Worm (Caenorhabditis elegans) whole organism, young adult: ENCODE data around the gene C02H6.3.

Source experiments
- Y53G8AR.9 ChIP-seq: fragments of 200-800 bp; sonication (Bioruptor generic); conservative IDR thresholded peaks from 2 replicates; pipeline ENCODE4 v1.3.6; 2022; ENCODE audit warnings: missing genetic modification reagents, missing genetic modification characterization, missing compliant biosample characterization
- ama-1 ChIP-seq, 3 experiments: fragments of 150-350 bp in 1 of 3; sonication (generic microtip) in 2 of 3; optimal IDR thresholded peaks; 2 replicates each; lab custom pipeline; 2014 to 2018; ENCODE audit warnings: missing biosample characterization in 2 of 3, missing genetic modification characterization in 2 of 3, missing genetic modification reagents in 2 of 3
- athp-1 ChIP-seq: sonication (generic microtip); optimal IDR thresholded peaks from 2 replicates; lab custom pipeline; 2017; ENCODE audit warnings: mild to moderate bottlenecking, missing genetic modification characterization, missing compliant biosample characterization
- attf-3 ChIP-seq: fragments of 200-800 bp; sonication (Bioruptor generic); conservative IDR thresholded peaks from 2 replicates; pipeline ENCODE4 v1.3.6; 2022; ENCODE audit warnings: missing genetic modification reagents, missing genetic modification characterization, missing compliant biosample characterization
- ccch-3 ChIP-seq: fragments of 200-800 bp; sonication (Bioruptor generic); optimal IDR thresholded peaks from 2 replicates; lab custom pipeline; 2018; ENCODE audit warnings: mild to moderate bottlenecking, missing genetic modification characterization, missing compliant biosample characterization
- egrh-3 ChIP-seq: fragments of 200-800 bp; sonication (Bioruptor generic); IDR thresholded peaks from 2 replicates; pipeline ENCODE4 v1.3.6; 2022; ENCODE audit warnings: missing genetic modification reagents, missing genetic modification characterization, missing compliant biosample characterization
- snpc-1.3 ChIP-seq: sonication (generic microtip); optimal IDR thresholded peaks from 2 replicates; lab custom pipeline; 2017; ENCODE audit warnings: missing genetic modification characterization, mild to moderate bottlenecking, missing compliant biosample characterization, antibody characterized with exemption, moderate library complexity, missing genotype, missing genetic modification reagents; ENCODE audit not compliant: insufficient read depth
- snpc-4 ChIP-seq, 5 experiments: fragments of 150-350 bp in 1 of 5; sonication (generic microtip) in 4 of 5; optimal IDR thresholded peaks; 2 replicates each; lab custom pipeline; 2014 to 2018; ENCODE audit warnings: missing genetic modification characterization in 5 of 5, missing biosample characterization in 3 of 5, antibody characterized with exemption in 2 of 5, mild to moderate bottlenecking in 2 of 5, missing compliant biosample characterization in 2 of 5, missing genotype in 2 of 5, moderate library complexity in 2 of 5, missing genetic modification reagents in 1 of 5
- xnd-1 ChIP-seq: sonication (generic microtip); optimal IDR thresholded peaks from 2 replicates; lab custom pipeline; 2016; ENCODE audit warnings: missing genotype, missing genetic modification reagents, missing genetic modification characterization, missing compliant biosample characterization

DNA sequence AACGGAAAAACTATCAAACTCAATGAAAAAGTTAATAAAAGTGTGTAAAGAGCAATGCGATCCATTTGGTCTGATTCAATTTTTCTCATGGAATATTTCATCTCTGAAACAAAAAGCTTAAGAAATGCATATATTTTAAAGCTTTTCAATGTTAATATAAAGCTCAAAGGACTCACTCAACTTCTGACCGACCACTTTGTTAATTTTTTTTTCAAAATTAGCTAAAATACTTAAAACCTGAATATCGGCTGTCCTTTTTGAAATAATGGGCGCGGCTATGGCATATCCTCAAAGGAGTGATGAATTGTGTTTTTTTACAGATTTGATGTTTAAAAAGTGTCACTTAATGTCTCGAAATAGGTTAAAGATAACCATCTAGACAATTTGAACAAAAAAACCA is 2.1 kb upstream of the C02H6.3 start, which contains the start of gene C02H6.1:
- no peak for TF ChIP-seq attf-3 (GFP tag; lab: Robert Waterston, UW)
- TF ChIP-seq xnd-1 (tag; lab: Kevin White, UChicago) = no peak
- TF ChIP-seq ama-1 (optimal IDR thresholded peaks at IDR 0.05; lab: Kevin White, UChicago) = no peak
- no peak for TF ChIP-seq ama-1 (GFP tag; optimal IDR thresholded peaks at IDR 0.05; lab: Kevin White, UChicago)
- TF ChIP-seq Y53G8AR.9 (GFP tag; lab: Robert Waterston, UW) = no peak
- TF ChIP-seq ccch-3 = no peak
- TF ChIP-seq egrh-3 = no peak
- TF ChIP-seq snpc-4 (GFP tag; optimal IDR thresholded peaks at IDR 0.05; lab: Kevin White, UChicago) = no peak
- no peak for TF ChIP-seq snpc-4 (tag; optimal IDR thresholded peaks at IDR 0.05; lab: Kevin White, UChicago)
- no peak for TF ChIP-seq athp-1 (tag; lab: Kevin White, UChicago)
- no peak for TF ChIP-seq snpc-1.3 (tag; lab: Kevin White, UChicago)
